Worm (Caenorhabditis elegans): ENCODE data around the gene fbxa-69.

ce11 chrV:15821398-15821797 lies 5.6 kb upstream of the fbxa-69 start, which contains the start of gene srbc-49:
- TF ChIP-seq jun-1 (tag; optimal IDR thresholded peaks at IDR 0.05) (no peak), gei-8 (GFP tag; optimal IDR thresholded peaks at IDR 0.05) (no peak), skn-1 (tag; optimal IDR thresholded peaks at IDR 0.05) (no peak), F37D6.2 (tag; optimal IDR thresholded peaks at IDR 0.05) (no peak), rbr-2 (tag; optimal IDR thresholded peaks at IDR 0.05) (no peak), unc-62 (GFP tag; optimal IDR thresholded peaks at IDR 0.05 in 1 of 2) (no peak), unc-62 (tag; optimal IDR thresholded peaks at IDR 0.05) (no peak), ama-1 (optimal IDR thresholded peaks at IDR 0.05) (no peak), egl-43 (GFP tag; IDR thresholded peaks at IDR 0.05) (no peak), nhr-10 (tag; optimal IDR thresholded peaks at IDR 0.05) (no peak), aly-2 (tag; optimal IDR thresholded peaks at IDR 0.05) (no peak), nhr-28 (tag; optimal IDR thresholded peaks at IDR 0.05) (no peak), pha-4 (GFP tag; IDR thresholded peaks at IDR 0.05) (no peak), pha-4 (tag; optimal IDR thresholded peaks at IDR 0.05) (no peak), vab-7 (GFP tag; IDR thresholded peaks at IDR 0.05) (no peak)
